Worm (Caenorhabditis elegans) whole organism, L2 larva: ENCODE measurements around the gene Y37E11AL.12.

ENCODE experiments used
- C34F6.9 ChIP-seq: fragments of 150-350 bp; optimal IDR thresholded peaks from 2 replicates; lab custom pipeline; 2014; ENCODE audit warnings: missing biosample characterization, missing genetic modification characterization
- F13H6.1 ChIP-seq: sonication (generic microtip); optimal IDR thresholded peaks from 2 replicates; lab custom pipeline; 2016; ENCODE audit warnings: missing genetic modification characterization, missing compliant biosample characterization
- Y55F3AM.14 ChIP-seq: fragments of 200-800 bp; sonication (Bioruptor generic); optimal IDR thresholded peaks from 2 replicates; lab custom pipeline; 2018; ENCODE audit warnings: mild to moderate bottlenecking, missing genetic modification characterization, missing compliant biosample characterization
- ZK546.5 ChIP-seq: sonication (generic microtip); optimal IDR thresholded peaks from 2 replicates; lab custom pipeline; 2017; ENCODE audit warnings: missing biosample characterization, missing genetic modification characterization
- alr-1 ChIP-seq: fragments of 150-350 bp; optimal IDR thresholded peaks from 2 replicates; lab custom pipeline; 2014; ENCODE audit warnings: missing biosample characterization, missing genetic modification characterization
- aly-2 ChIP-seq: fragments of 150-350 bp; optimal IDR thresholded peaks from 2 replicates; lab custom pipeline; 2014; ENCODE audit warnings: missing biosample characterization, missing genetic modification characterization
- ama-1 ChIP-seq: fragments of 150-350 bp; optimal IDR thresholded peaks from 2 replicates; lab custom pipeline; 2018; ENCODE audit warnings: inconsistent platforms
- blmp-1 ChIP-seq: sonication (generic microtip); optimal IDR thresholded peaks from 2 replicates; lab custom pipeline; 2017; ENCODE audit warnings: missing genetic modification characterization, mild to moderate bottlenecking, missing compliant biosample characterization, antibody characterized with exemption, moderate library complexity; ENCODE audit not compliant: insufficient read depth
- ceh-16 ChIP-seq: fragments of 150-350 bp; optimal IDR thresholded peaks from 2 replicates; lab custom pipeline; 2014; ENCODE audit warnings: missing biosample characterization, missing genetic modification characterization
- crh-2 ChIP-seq: sonication (generic microtip); optimal IDR thresholded peaks from 2 replicates; lab custom pipeline; 2017; ENCODE audit warnings: missing biosample characterization, missing genetic modification characterization
- dmd-4 ChIP-seq: sonication (generic microtip); optimal IDR thresholded peaks from 2 replicates; lab custom pipeline; 2017; ENCODE audit warnings: missing biosample characterization, missing genetic modification characterization
- elt-1 ChIP-seq: fragments of 150-350 bp; optimal IDR thresholded peaks from 2 replicates; lab custom pipeline; 2014; ENCODE audit warnings: missing biosample characterization, missing genetic modification characterization
- elt-3 ChIP-seq: sonication (generic microtip); optimal IDR thresholded peaks from 2 replicates; lab custom pipeline; 2017; ENCODE audit warnings: missing biosample characterization, missing genetic modification characterization
- fos-1 ChIP-seq: fragments of 150-350 bp; optimal IDR thresholded peaks from 2 replicates; lab custom pipeline; 2014; ENCODE audit warnings: missing biosample characterization, missing genetic modification characterization
- gmeb-1 ChIP-seq: fragments of 150-350 bp; optimal IDR thresholded peaks from 2 replicates; lab custom pipeline; 2014; ENCODE audit warnings: missing biosample characterization, missing genetic modification characterization
- lin-11 ChIP-seq: fragments of 150-350 bp; sonication (generic microtip); optimal IDR thresholded peaks from 2 replicates; lab custom pipeline; 2014; ENCODE audit warnings: missing biosample characterization, missing genetic modification characterization, inconsistent platforms, mixed read lengths
- lin-13 ChIP-seq: fragments of 150-350 bp; optimal IDR thresholded peaks from 2 replicates; lab custom pipeline; 2014; ENCODE audit warnings: missing biosample characterization, missing genetic modification reagents, missing genetic modification characterization
- lin-39 ChIP-seq: fragments of 150-350 bp; optimal IDR thresholded peaks from 2 replicates; lab custom pipeline; 2014; ENCODE audit warnings: missing biosample characterization, missing genetic modification reagents, missing genetic modification characterization
- mab-5 ChIP-seq: fragments of 150-350 bp; optimal IDR thresholded peaks from 2 replicates; lab custom pipeline; 2014; ENCODE audit warnings: missing biosample characterization, missing genetic modification characterization
- mdl-1 ChIP-seq, 2 experiments: fragments of 150-350 bp in 1 of 2; sonication (generic microtip) in 1 of 2; optimal IDR thresholded peaks; 2 replicates each; lab custom pipeline; 2017; ENCODE audit warnings: missing biosample characterization in 2 of 2, missing genetic modification characterization in 2 of 2
- nhr-10 ChIP-seq: sonication (generic microtip); optimal IDR thresholded peaks from 2 replicates; lab custom pipeline; 2017; ENCODE audit warnings: missing biosample characterization, missing genetic modification characterization
- nhr-11 ChIP-seq: fragments of 150-350 bp; optimal IDR thresholded peaks from 2 replicates; lab custom pipeline; 2014; ENCODE audit warnings: missing biosample characterization, missing genetic modification characterization
- nhr-12 ChIP-seq: fragments of 150-350 bp; optimal IDR thresholded peaks from 2 replicates; lab custom pipeline; 2014; ENCODE audit warnings: missing biosample characterization, missing genetic modification characterization
- nhr-129 ChIP-seq: fragments of 150-350 bp; optimal IDR thresholded peaks from 2 replicates; lab custom pipeline; 2014; ENCODE audit warnings: missing biosample characterization, missing genetic modification characterization
- nhr-21 ChIP-seq: fragments of 150-350 bp; optimal IDR thresholded peaks from 2 replicates; lab custom pipeline; 2014; ENCODE audit warnings: missing biosample characterization, missing genetic modification characterization
- nhr-23 ChIP-seq: fragments of 150-350 bp; optimal IDR thresholded peaks from 2 replicates; lab custom pipeline; 2014; ENCODE audit warnings: missing biosample characterization, missing genetic modification reagents, missing genetic modification characterization
- nhr-237 ChIP-seq: fragments of 150-350 bp; optimal IDR thresholded peaks from 2 replicates; lab custom pipeline; 2014; ENCODE audit warnings: missing biosample characterization, missing genetic modification characterization
- nhr-25 ChIP-seq: fragments of 150-350 bp; sonication (generic microtip); optimal IDR thresholded peaks from 3 replicates; lab custom pipeline; 2014; ENCODE audit warnings: missing biosample characterization, missing genetic modification characterization
- nhr-6 ChIP-seq: fragments of 150-350 bp; optimal IDR thresholded peaks from 2 replicates; lab custom pipeline; 2014; ENCODE audit warnings: missing biosample characterization, missing genetic modification characterization
- nhr-77 ChIP-seq: fragments of 150-350 bp; optimal IDR thresholded peaks from 2 replicates; lab custom pipeline; 2014; ENCODE audit warnings: missing biosample characterization, missing genetic modification characterization
- peb-1 ChIP-seq: fragments of 150-350 bp; optimal IDR thresholded peaks from 2 replicates; lab custom pipeline; 2014; ENCODE audit warnings: missing biosample characterization, missing genetic modification characterization
- sem-4 ChIP-seq: fragments of 150-350 bp; optimal IDR thresholded peaks from 2 replicates; lab custom pipeline; 2014; ENCODE audit warnings: missing biosample characterization, missing genetic modification reagents, missing genetic modification characterization
- sma-3 ChIP-seq: sonication (generic microtip); optimal IDR thresholded peaks from 2 replicates; lab custom pipeline; 2016; ENCODE audit warnings: missing genetic modification reagents, missing genetic modification characterization, missing compliant biosample characterization
- snpc-4 ChIP-seq: fragments of 150-350 bp; optimal IDR thresholded peaks from 2 replicates; lab custom pipeline; 2014; ENCODE audit warnings: missing biosample characterization, missing genetic modification characterization
- unc-39 ChIP-seq: fragments of 150-350 bp; optimal IDR thresholded peaks from 2 replicates; lab custom pipeline; 2014; ENCODE audit warnings: missing biosample characterization, missing genetic modification characterization
- unc-55 ChIP-seq: fragments of 150-350 bp; sonication (generic microtip); optimal IDR thresholded peaks from 3 replicates; lab custom pipeline; 2014; ENCODE audit warnings: missing biosample characterization, missing genetic modification reagents, missing genetic modification characterization
- unc-62 ChIP-seq: fragments of 150-350 bp; optimal IDR thresholded peaks from 2 replicates; lab custom pipeline; 2014; ENCODE audit warnings: missing biosample characterization, missing genetic modification reagents, missing genetic modification characterization
- zag-1 ChIP-seq: fragments of 150-350 bp; optimal IDR thresholded peaks from 2 replicates; lab custom pipeline; 2014; ENCODE audit warnings: missing biosample characterization, missing genetic modification characterization
- ztf-1 ChIP-seq: fragments of 200-800 bp; sonication (Bioruptor generic); conservative IDR thresholded peaks from 2 replicates; pipeline ENCODE4 v1.3.6; 2022; ENCODE audit warnings: missing genetic modification characterization, missing compliant biosample characterization
- ztf-11 ChIP-seq: sonication (generic microtip); optimal IDR thresholded peaks from 2 replicates; lab custom pipeline; 2017; ENCODE audit warnings: missing biosample characterization, missing genetic modification characterization

Gene Y37E11AL.12

ce11 chrIV:3667796-3668195 lies 34.0 kb downstream of the Y37E11AL.12 start:
- TF ChIP-seq sma-3 = no peak
- no peak for TF ChIP-seq fos-1 (tag; lab: Kevin White, UChicago)
- TF ChIP-seq C34F6.9 (tag; lab: Kevin White, UChicago) = no peak
- no peak for TF ChIP-seq nhr-237 (tag; lab: Kevin White, UChicago)
- TF ChIP-seq nhr-10 (tag; lab: Kevin White, UChicago) = no peak
- no peak for TF ChIP-seq aly-2 (tag; lab: Kevin White, UChicago)
- TF ChIP-seq ztf-11 (tag; lab: Kevin White, UChicago) = no peak
- TF ChIP-seq snpc-4 (tag; lab: Kevin White, UChicago) = no peak
- no peak for TF ChIP-seq nhr-77 (tag; lab: Kevin White, UChicago)

- no peak for TF ChIP-seq lin-11 (tag; lab: Kevin White, UChicago)
- TF ChIP-seq mdl-1 (tag; optimal IDR thresholded peaks at IDR 0.05; lab: Kevin White, UChicago) = no peak
- no peak for TF ChIP-seq alr-1 (tag; lab: Kevin White, UChicago)
- TF ChIP-seq C34F6.9 (tag; lab: Kevin White, UChicago) = no peak
- TF ChIP-seq unc-39 (tag; lab: Kevin White, UChicago) = no peak
- TF ChIP-seq Y55F3AM.14 = no peak
- TF ChIP-seq nhr-23 (tag; lab: Kevin White, UChicago) = no peak
- no peak for TF ChIP-seq zag-1 (tag; lab: Kevin White, UChicago)
- TF ChIP-seq F13H6.1 (tag; lab: Kevin White, UChicago) = no peak
- TF ChIP-seq ztf-1 (GFP tag; lab: Robert Waterston, UW) = no peak
- TF ChIP-seq nhr-11 (tag; lab: Kevin White, UChicago) = no peak
- no peak for TF ChIP-seq lin-13 (GFP tag; lab: Kevin White, UChicago)
- no peak for TF ChIP-seq nhr-6
- no peak for TF ChIP-seq lin-39
- TF ChIP-seq ama-1 (lab: Kevin White, UChicago) = no peak
- TF ChIP-seq ZK546.5 = no peak
- no peak for TF ChIP-seq peb-1 (tag; lab: Kevin White, UChicago)
- TF ChIP-seq crh-2 (tag; lab: Kevin White, UChicago) = no peak
Measured at ce11 chrIV:3666543-3666942, 35.2 kb downstream of the Y37E11AL.12 start.

- no peak for TF ChIP-seq nhr-77 (tag; lab: Kevin White, UChicago)
Measured at ce11 chrIV:3665089-3665488, 36.7 kb downstream of the Y37E11AL.12 start.

- no peak for TF ChIP-seq zag-1 (tag; lab: Kevin White, UChicago)
- no peak for TF ChIP-seq ceh-16 (tag; lab: Kevin White, UChicago)
- TF ChIP-seq mdl-1 (tag; optimal IDR thresholded peaks at IDR 0.05; lab: Kevin White, UChicago) = no peak
- TF ChIP-seq lin-39 = no peak
- no peak for TF ChIP-seq gmeb-1 (tag; lab: Kevin White, UChicago)
- TF ChIP-seq ztf-1 (GFP tag; lab: Robert Waterston, UW) = no peak
- TF ChIP-seq dmd-4 (tag; lab: Kevin White, UChicago) = no peak
- TF ChIP-seq mab-5 (tag; lab: Kevin White, UChicago) = no peak
- no peak for TF ChIP-seq peb-1 (tag; lab: Kevin White, UChicago)
- no peak for TF ChIP-seq C34F6.9 (tag; lab: Kevin White, UChicago)
- TF ChIP-seq unc-62 = no peak
- no peak for TF ChIP-seq sem-4 (tag; lab: Kevin White, UChicago)
- no peak for TF ChIP-seq nhr-21
- TF ChIP-seq elt-1 (tag; lab: Kevin White, UChicago) = no peak
- TF ChIP-seq, all 48 proteins: peak for 0
Measured at ce11 chrIV:3662863-3663262, 38.9 kb downstream of the Y37E11AL.12 start.

ce11 chrIV:3661117-3661634 lies 40.6 kb downstream of the Y37E11AL.12 start:
- TF ChIP-seq nhr-129 (tag; lab: Kevin White, UChicago) = no peak
- no peak for TF ChIP-seq F13H6.1 (tag; lab: Kevin White, UChicago)
- no peak for TF ChIP-seq unc-39 (tag; lab: Kevin White, UChicago)
- TF ChIP-seq ZK546.5 = no peak
- no peak for TF ChIP-seq gmeb-1 (tag; lab: Kevin White, UChicago)
- no peak for TF ChIP-seq nhr-237 (tag; lab: Kevin White, UChicago)
- no peak for TF ChIP-seq lin-11 (tag; lab: Kevin White, UChicago)
- TF ChIP-seq ama-1 (lab: Kevin White, UChicago) = no peak
- no peak for TF ChIP-seq sem-4 (tag; lab: Kevin White, UChicago)
- no peak for TF ChIP-seq mdl-1 (tag; optimal IDR thresholded peaks at IDR 0.05; lab: Kevin White, UChicago)
- TF ChIP-seq elt-3 (tag; lab: Kevin White, UChicago) = no peak
- no peak for TF ChIP-seq fos-1 (tag; lab: Kevin White, UChicago)
- no peak for TF ChIP-seq nhr-25 (tag; lab: Kevin White, UChicago)
- no peak for TF ChIP-seq nhr-6
- no peak for TF ChIP-seq lin-13 (GFP tag; lab: Kevin White, UChicago)
- no peak for TF ChIP-seq blmp-1
- TF ChIP-seq unc-62 = no peak
- no peak for TF ChIP-seq nhr-12
- no peak for TF ChIP-seq unc-55
